Fruit fly (Drosophila melanogaster): Measurements from ENCODE around the gene Dd.

- TF ChIP-seq CG7045 (GFP tag; optimal IDR thresholded peaks at IDR 0.05) (no peak), CG1620 (GFP tag; optimal IDR thresholded peaks at IDR 0.05) (no peak), CG14711 (tag; optimal IDR thresholded peaks at IDR 0.05) (no peak), CG33017 (tag; optimal IDR thresholded peaks at IDR 0.05) (no peak), kay (GFP tag; ENCODE audit: borderline replicate concordance) (no peak), CG12768 (GFP tag; optimal IDR thresholded peaks at IDR 0.05) (no peak), pad (GFP tag; optimal IDR thresholded peaks at IDR 0.05) (no peak), cic (GFP tag; optimal IDR thresholded peaks at IDR 0.05) (no peak), Mnt (GFP tag; optimal IDR thresholded peaks at IDR 0.05) (no peak), Hr96 (GFP tag; optimal IDR thresholded peaks at IDR 0.05) (no peak), tj (GFP tag; optimal IDR thresholded peaks at IDR 0.05) (no peak), ovo (GFP tag; optimal IDR thresholded peaks at IDR 0.05) (no peak), CG5204 (GFP tag; optimal IDR thresholded peaks at IDR 0.05) (no peak), Crg-1 (GFP tag; optimal IDR thresholded peaks at IDR 0.05) (no peak)
Measured at dm6 chrX:21333135-21333534, 9.3 kb upstream of the Dd start.
